Fruit fly (Drosophila melanogaster): Measurements from ENCODE around the gene RpL36A.

The RpL36A gene

DNA sequence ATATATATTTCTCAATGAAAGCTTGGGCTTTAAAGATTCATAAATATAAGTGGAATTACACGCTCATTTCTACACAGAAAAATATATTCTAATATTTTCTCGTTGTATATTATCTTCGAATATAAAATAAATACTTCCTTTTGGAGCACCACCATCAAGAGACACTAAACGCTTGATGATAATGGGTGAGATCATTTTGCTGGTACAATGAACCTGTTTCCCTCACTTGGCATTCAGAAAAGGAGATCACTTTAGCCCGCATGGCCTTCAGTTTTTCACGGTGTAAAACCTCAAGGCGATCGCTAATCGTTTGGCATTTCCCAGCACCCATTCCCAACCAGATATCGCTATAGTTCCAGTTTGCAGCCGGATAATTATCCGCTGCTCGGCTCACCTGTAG lies 36.7 kb downstream of the RpL36A start (continued):
- TF ChIP-seq tap (tag; optimal IDR thresholded peaks at IDR 0.05) (no peak), fd96Cb (tag; optimal IDR thresholded peaks at IDR 0.05) (no peak), CG3281 (GFP tag; optimal IDR thresholded peaks at IDR 0.05) (peak; percentile 20), NFAT (GFP tag; IDR thresholded peaks at IDR 0.05) (peak; percentile 15; the same call in 1 of the 2 replicates), CG2678 (tag; optimal IDR thresholded peaks at IDR 0.05) (peak; percentile 20), CG6791 (GFP tag; IDR thresholded peaks at IDR 0.05; ENCODE audit: partially characterized antibody) (0 out of 3 replicates have a peak, but pooled peaks have one; percentile 36)

DNA sequence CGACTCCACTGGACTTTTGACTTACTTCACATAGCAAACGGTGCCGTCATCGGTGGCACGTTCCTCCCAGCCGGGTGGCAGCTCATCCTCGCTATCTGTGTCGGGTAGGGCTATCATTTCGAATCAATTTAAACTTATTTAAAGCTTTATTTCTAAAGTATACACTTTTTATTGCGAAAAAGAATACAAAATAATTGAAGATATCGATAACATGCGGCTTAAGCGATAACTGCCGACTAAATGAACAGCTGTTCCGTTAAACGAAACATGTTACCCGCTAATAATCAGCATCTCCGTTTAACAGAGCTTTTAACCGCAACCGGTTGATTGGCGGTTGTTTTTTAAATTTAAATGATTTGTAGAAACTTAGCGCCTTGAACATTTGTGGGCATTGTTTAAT lies 38.6 kb downstream of the RpL36A start, which contains the start of gene Wwox:
Wwox (minus strand) TSS at position 215 of the 400 bp plus-strand sequence.
- no peak for TF ChIP-seq CG17328 (GFP tag; IDR thresholded peaks at IDR 0.05)
- TF ChIP-seq CG12299 (tag; optimal IDR thresholded peaks at IDR 0.05), result no peak
- TF ChIP-seq disco-r (GFP tag; optimal IDR thresholded peaks at IDR 0.05), result no peak
- no peak for TF ChIP-seq gce (GFP tag; IDR thresholded peaks at IDR 0.05)
- TF ChIP-seq amos (GFP tag; IDR thresholded peaks at IDR 0.05; ENCODE audit: partially characterized antibody), result peak; percentile 50; the same call in 1 of the 2 replicates
- peak; percentile 53 for TF ChIP-seq BEAF-32 (GFP tag; optimal IDR thresholded peaks at IDR 0.05)
- TF ChIP-seq lov (optimal IDR thresholded peaks at IDR 0.05), result no peak
- no peak for TF ChIP-seq lov (GFP tag; IDR thresholded peaks at IDR 0.05)
- TF ChIP-seq gsb (GFP tag; IDR thresholded peaks at IDR 0.05), result no peak
- no peak for TF ChIP-seq fd102C (GFP tag; optimal IDR thresholded peaks at IDR 0.05)
- TF ChIP-seq sim (GFP tag; IDR thresholded peaks at IDR 0.05), result no peak
- no peak for TF ChIP-seq sob (GFP tag; IDR thresholded peaks at IDR 0.05)
- no peak for TF ChIP-seq CG18476 (GFP tag; optimal IDR thresholded peaks at IDR 0.05)
- no peak for TF ChIP-seq Dip2 (GFP tag; IDR thresholded peaks at IDR 0.05)
- TF ChIP-seq CG14965 (GFP tag; optimal IDR thresholded peaks at IDR 0.05; ENCODE audit: borderline replicate concordance), result no peak
- no peak for TF ChIP-seq lola (GFP tag; optimal IDR thresholded peaks at IDR 0.05)
- TF ChIP-seq CG17568 (GFP tag; optimal IDR thresholded peaks at IDR 0.05), result no peak
- no peak for TF ChIP-seq CG12104 (GFP tag; optimal IDR thresholded peaks at IDR 0.05)
- no peak for TF ChIP-seq usp (GFP tag; optimal IDR thresholded peaks at IDR 0.05)
- no peak for TF ChIP-seq trh (GFP tag; optimal IDR thresholded peaks at IDR 0.05)
- peak; percentile 82 for TF ChIP-seq E2f2 (GFP tag; IDR thresholded peaks at IDR 0.05)
- no peak for TF ChIP-seq pho (GFP tag; optimal IDR thresholded peaks at IDR 0.05)
- no peak for TF ChIP-seq croc (GFP tag; conservative IDR thresholded peaks at IDR 0.05)
- peak; percentile 30 for TF ChIP-seq pzg (GFP tag; optimal IDR thresholded peaks at IDR 0.05)
- TF ChIP-seq dmrt99B (tag; optimal IDR thresholded peaks at IDR 0.05), result no peak
- no peak for TF ChIP-seq CG30431 (GFP tag; optimal IDR thresholded peaks at IDR 0.05)
- TF ChIP-seq tin (GFP tag; optimal IDR thresholded peaks at IDR 0.05), result no peak
- TF ChIP-seq CG6791 (GFP tag; IDR thresholded peaks at IDR 0.05; ENCODE audit: partially characterized antibody), result peak; percentile 39; the same call in 2 of the 3 replicates
- no peak for TF ChIP-seq CG6175 (GFP tag; IDR thresholded peaks at IDR 0.05)
- no peak for TF ChIP-seq CG17361 (GFP tag; IDR thresholded peaks at IDR 0.05)
- no peak for TF ChIP-seq CG30403 (GFP tag; optimal IDR thresholded peaks at IDR 0.05)
- no peak for TF ChIP-seq dimm (GFP tag; IDR thresholded peaks at IDR 0.05)
- TF ChIP-seq MBD-R2 (GFP tag; IDR thresholded peaks at IDR 0.05), result peak; percentile 20; the same call in 1 of the 2 replicates
- TF ChIP-seq gem (tag; optimal IDR thresholded peaks at IDR 0.05), result no peak
- no peak for TF ChIP-seq Hmr (GFP tag; optimal IDR thresholded peaks at IDR 0.05)
- peak; percentile 63; the same call in 1 of the 2 replicates for TF ChIP-seq bbx (GFP tag; IDR thresholded peaks at IDR 0.05; ENCODE audit: partially characterized antibody)
- peak; percentile 46; the same call in 1 of the 2 replicates for TF ChIP-seq nerfin-2 (GFP tag; IDR thresholded peaks at IDR 0.05; ENCODE audit: partially characterized antibody)
- TF ChIP-seq CG9817 (tag; optimal IDR thresholded peaks at IDR 0.05), result no peak
- peak; percentile 28; the same call in 1 of the 3 replicates for TF ChIP-seq vnd (GFP tag; IDR thresholded peaks at IDR 0.05; ENCODE audit: partially characterized antibody)
- no peak for TF ChIP-seq lilli (GFP tag; optimal IDR thresholded peaks at IDR 0.05)
- no peak for TF ChIP-seq cad (GFP tag; optimal IDR thresholded peaks at IDR 0.05)
- peak; percentile 63 for TF ChIP-seq Scr (GFP tag; IDR thresholded peaks at IDR 0.05; ENCODE audit: partially characterized antibody)
- peak; percentile 87 for TF ChIP-seq chinmo (GFP tag; IDR thresholded peaks at IDR 0.05; ENCODE audit: partially characterized antibody)
- no peak for TF ChIP-seq D19A (tag; optimal IDR thresholded peaks at IDR 0.05)
